Fruit fly (Drosophila melanogaster): ENCODE measurements around the gene p38a.
A peak's percentile ranks its signal among the peaks of the same experiment; 100 is the strongest.

Gene p38a

DNA sequence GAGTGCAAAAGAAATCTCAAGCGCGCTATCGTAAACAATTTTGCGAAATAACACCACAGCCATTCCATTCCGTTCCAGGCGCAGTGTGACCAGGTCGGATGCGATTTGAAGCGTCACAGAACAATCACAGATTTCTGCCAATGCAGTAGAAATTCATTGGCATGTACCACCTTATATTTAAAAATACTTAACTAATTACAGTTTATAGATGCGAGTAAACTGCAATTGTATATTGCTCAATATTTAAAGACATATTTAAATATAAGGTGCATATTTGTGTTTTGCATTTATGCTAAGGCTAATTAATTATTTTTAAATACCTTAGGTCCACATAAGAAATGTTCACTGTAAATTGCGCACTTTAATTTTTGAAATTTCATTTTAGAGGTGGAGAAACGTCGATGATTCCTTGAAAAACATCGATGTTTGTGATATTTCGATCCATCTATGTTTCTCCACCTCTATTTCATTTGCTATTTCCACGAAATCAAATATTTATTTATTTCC is 41.3 kb upstream of the p38a start, which contains the start of the genes SMC6 and CG6204 (continued):
- TF ChIP-seq MTF-1 (GFP tag; optimal IDR thresholded peaks at IDR 0.05; ENCODE audit: borderline replicate concordance) (peak; percentile 78), Stat92E (GFP tag; optimal IDR thresholded peaks at IDR 0.05) (peak in 1 of 3 experiments; percentile 89), bab2 (GFP tag; optimal IDR thresholded peaks at IDR 0.05) (peak; percentile 83), CG13775 (GFP tag; optimal IDR thresholded peaks at IDR 0.05) (peak; percentile 93), p53 (GFP tag; optimal IDR thresholded peaks at IDR 0.05) (no peak), Sox102F (GFP tag; optimal IDR thresholded peaks at IDR 0.05) (peak; percentile 95), bcd (GFP tag; optimal IDR thresholded peaks at IDR 0.05) (peak; percentile 94), HLH54F (GFP tag; optimal IDR thresholded peaks at IDR 0.05) (peak; percentile 82), CG18764 (GFP tag; optimal IDR thresholded peaks at IDR 0.05) (peak; percentile 81), zfh2 (GFP tag; optimal IDR thresholded peaks at IDR 0.05) (peak; percentile 83), shn (GFP tag; optimal IDR thresholded peaks at IDR 0.05) (peak; percentile 65), CG7271 (tag; optimal IDR thresholded peaks at IDR 0.05) (peak; percentile 84), NC2β (GFP tag; optimal IDR thresholded peaks at IDR 0.05) (peak; percentile 77), wor (GFP tag; IDR thresholded peaks at IDR 0.05) (peak; percentile 88), Hr51 (GFP tag; optimal IDR thresholded peaks at IDR 0.05) (peak; percentile 84 to 97), ac (GFP tag; optimal IDR thresholded peaks at IDR 0.05) (peak; percentile 53), Ets65A (GFP tag) (peak; percentile 97), ro (GFP tag; IDR thresholded peaks at IDR 0.05) (peak; percentile 78), zfh1 (GFP tag; IDR thresholded peaks at IDR 0.05) (peak; percentile 93), Ssrp (tag; optimal IDR thresholded peaks at IDR 0.05) (peak; percentile 92), stc (GFP tag; IDR thresholded peaks at IDR 0.05) (peak; percentile 95), dm (GFP tag; optimal IDR thresholded peaks at IDR 0.05) (peak; percentile 61), CG2120 (GFP tag; optimal IDR thresholded peaks at IDR 0.05) (peak; percentile 96), CG17328 (GFP tag; IDR thresholded peaks at IDR 0.05) (peak; percentile 92), kah (GFP tag; optimal IDR thresholded peaks at IDR 0.05) (peak; percentile 79), Dll (GFP tag; IDR thresholded peaks at IDR 0.05; ENCODE audit: partially characterized antibody) (peak; percentile 50; the same call in 2 of the 4 replicates), CG2875 (GFP tag; optimal IDR thresholded peaks at IDR 0.05) (peak; percentile 80), CG1792 (GFP tag; optimal IDR thresholded peaks at IDR 0.05) (peak; percentile 72), CG11247 (GFP tag; IDR thresholded peaks at IDR 0.05) (peak; percentile 94), run (tag; optimal IDR thresholded peaks at IDR 0.05) (peak; percentile 92), CG17568 (GFP tag; optimal IDR thresholded peaks at IDR 0.05) (peak; percentile 87), Blimp-1 (GFP tag; optimal IDR thresholded peaks at IDR 0.05) (peak; percentile 90), caup (GFP tag; optimal IDR thresholded peaks at IDR 0.05; ENCODE audit: severe bottlenecking) (peak; percentile 89), maf-S (GFP tag; optimal IDR thresholded peaks at IDR 0.05) (peak; percentile 85), lbe (GFP tag; optimal IDR thresholded peaks at IDR 0.05) (peak; percentile 91), corto (GFP tag; optimal IDR thresholded peaks at IDR 0.05) (peak; percentile 56), sim (GFP tag; IDR thresholded peaks at IDR 0.05) (peak; percentile 88; the same call in 1 of the 2 replicates), Nf-YA (GFP tag; IDR thresholded peaks at IDR 0.05) (peak; percentile 75), btn (GFP tag; optimal IDR thresholded peaks at IDR 0.05) (peak; percentile 34), crc (GFP tag; optimal IDR thresholded peaks at IDR 0.05) (peak; percentile 77), Dbx (GFP tag; IDR thresholded peaks at IDR 0.05) (peak; percentile 95), Hmr (GFP tag; optimal IDR thresholded peaks at IDR 0.05) (peak; percentile 94), nerfin-2 (GFP tag; IDR thresholded peaks at IDR 0.05; ENCODE audit: partially characterized antibody) (no peak), mld (GFP tag; IDR thresholded peaks at IDR 0.05; ENCODE audit: partially characterized antibody) (no peak), CG7357 (GFP tag; IDR thresholded peaks at IDR 0.05) (peak; percentile 90), chinmo (GFP tag; IDR thresholded peaks at IDR 0.05; ENCODE audit: partially characterized antibody) (no peak), gt (GFP tag; IDR thresholded peaks at IDR 0.05) (peak; percentile 67; the same call in 1 of the 2 replicates), ash1 (GFP tag; optimal IDR thresholded peaks at IDR 0.05) (peak; percentile 19), gsb (GFP tag; IDR thresholded peaks at IDR 0.05) (peak; percentile 85), Dfd (GFP tag; optimal IDR thresholded peaks at IDR 0.05) (no peak)
